Worm (Caenorhabditis elegans): ENCODE data around the gene clec-228.

The clec-228 gene

ce11 chrV:15350615-15351014 lies 11.4 kb upstream of the clec-228 start, which contains the start of gene clec-231:
Gene clec-231, minus strand, starts transcription at chrV:15350715.
- no peak for TF ChIP-seq Y53G8AR.9 (GFP tag; conservative IDR thresholded peaks at IDR 0.05)
- TF ChIP-seq lag-1 (GFP tag; IDR thresholded peaks at IDR 0.05): no peak
- TF ChIP-seq snpc-1.3 (tag; optimal IDR thresholded peaks at IDR 0.05; ENCODE audit: insufficient read depth): no peak
- no peak for TF ChIP-seq ceh-100 (GFP tag; IDR thresholded peaks at IDR 0.05)
- TF ChIP-seq ztf-18 (tag; optimal IDR thresholded peaks at IDR 0.05): no peak
- TF ChIP-seq chd-7 (tag; optimal IDR thresholded peaks at IDR 0.05): no peak
- TF ChIP-seq efl-1 (GFP tag; optimal IDR thresholded peaks at IDR 0.05): no peak

DNA sequence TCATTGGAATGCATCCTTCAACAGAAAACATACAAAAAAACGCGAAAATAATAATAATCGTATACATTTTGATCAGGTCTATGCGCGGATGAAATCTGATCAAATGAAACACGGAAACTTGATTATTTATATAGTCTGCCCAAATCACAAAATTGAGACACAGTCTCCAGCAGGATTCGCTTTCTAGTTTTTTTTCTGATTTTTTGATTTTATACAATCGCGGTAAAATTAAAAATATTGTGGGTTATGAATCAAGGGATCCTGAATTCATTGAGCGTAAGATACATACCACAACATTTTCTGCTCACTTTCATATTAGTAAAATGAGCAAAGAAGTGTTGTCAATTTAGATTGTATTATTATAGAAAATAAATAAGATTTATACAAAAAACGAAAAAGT lies 9.8 kb upstream of the clec-228 start, which contains the start of gene clec-230:
Gene clec-230, minus strand, starts transcription at position 101 of the 400 bp plus-strand sequence.
- no peak for TF ChIP-seq mcd-1 (GFP tag; IDR thresholded peaks at IDR 0.05)
- no peak for TF ChIP-seq egl-44 (GFP tag; IDR thresholded peaks at IDR 0.05)
- no peak for TF ChIP-seq lin-26 (GFP tag; IDR thresholded peaks at IDR 0.05)
- no peak for TF ChIP-seq rec-8 (tag; optimal IDR thresholded peaks at IDR 0.05)
- TF ChIP-seq lir-1 (GFP tag; conservative IDR thresholded peaks at IDR 0.05): no peak
- TF ChIP-seq K12H6.12 (tag; optimal IDR thresholded peaks at IDR 0.05): no peak
- no peak for TF ChIP-seq akir-1 (GFP tag; optimal IDR thresholded peaks at IDR 0.05)
- TF ChIP-seq ceh-27 (GFP tag; optimal IDR thresholded peaks at IDR 0.05): no peak
- no peak for TF ChIP-seq D2030.7 (GFP tag; IDR thresholded peaks at IDR 0.05)
- no peak for TF ChIP-seq egl-18 (GFP tag; IDR thresholded peaks at IDR 0.05)
- TF ChIP-seq hlh-12 (tag; optimal IDR thresholded peaks at IDR 0.05): no peak
- TF ChIP-seq lin-54 (GFP tag; optimal IDR thresholded peaks at IDR 0.05): no peak
- TF ChIP-seq dpl-1 (GFP tag; optimal IDR thresholded peaks at IDR 0.05): no peak
- no peak for TF ChIP-seq nhr-27 (tag; optimal IDR thresholded peaks at IDR 0.05)
- no peak for TF ChIP-seq nhr-80 (tag; optimal IDR thresholded peaks at IDR 0.05)
- TF ChIP-seq Y56A3A.18 (GFP tag; IDR thresholded peaks at IDR 0.05): no peak
- TF ChIP-seq nfya-1 (tag; optimal IDR thresholded peaks at IDR 0.05; ENCODE audit: borderline replicate concordance, insufficient read depth): no peak

DNA sequence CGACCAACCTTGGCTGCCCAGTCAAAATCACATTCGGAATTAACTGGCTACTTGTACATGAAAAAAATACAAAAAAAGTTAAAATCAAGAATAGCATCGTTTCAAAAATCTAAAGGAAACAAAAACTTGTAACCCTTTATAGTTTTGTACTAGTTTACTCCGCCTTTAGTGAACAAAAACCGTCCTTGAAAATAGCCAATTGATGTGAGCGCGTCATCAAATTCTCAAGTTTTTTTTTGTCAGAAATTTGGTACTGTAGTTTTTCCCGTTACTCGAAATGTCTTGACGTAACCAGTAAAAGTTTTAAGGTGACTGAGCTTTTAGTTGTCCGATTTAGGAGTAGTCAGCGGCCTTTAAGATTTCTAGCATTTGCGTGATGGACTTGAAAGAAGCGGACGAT lies 8.0 kb upstream of the clec-228 start, which contains the start of gene C29F3.3:
Gene C29F3.3, minus strand, starts transcription at position 101 of the 400 bp plus-strand sequence.
- TF ChIP-seq die-1 (tag; optimal IDR thresholded peaks at IDR 0.05) (no peak), chd-7 (tag; optimal IDR thresholded peaks at IDR 0.05) (no peak), let-607 (tag; optimal IDR thresholded peaks at IDR 0.05) (no peak), bed-1 (GFP tag; IDR thresholded peaks at IDR 0.05) (no peak), F10E7.11 (tag; optimal IDR thresholded peaks at IDR 0.05) (no peak), ztf-18 (tag; optimal IDR thresholded peaks at IDR 0.05) (no peak), mxl-1 (tag; optimal IDR thresholded peaks at IDR 0.05) (no peak), nhr-27 (tag; optimal IDR thresholded peaks at IDR 0.05) (no peak), tbp1 (GFP tag; optimal IDR thresholded peaks at IDR 0.05) (no peak), aptf-3 (GFP tag; IDR thresholded peaks at IDR 0.05) (no peak), B0336.3 (GFP tag; IDR thresholded peaks at IDR 0.05) (no peak)

DNA sequence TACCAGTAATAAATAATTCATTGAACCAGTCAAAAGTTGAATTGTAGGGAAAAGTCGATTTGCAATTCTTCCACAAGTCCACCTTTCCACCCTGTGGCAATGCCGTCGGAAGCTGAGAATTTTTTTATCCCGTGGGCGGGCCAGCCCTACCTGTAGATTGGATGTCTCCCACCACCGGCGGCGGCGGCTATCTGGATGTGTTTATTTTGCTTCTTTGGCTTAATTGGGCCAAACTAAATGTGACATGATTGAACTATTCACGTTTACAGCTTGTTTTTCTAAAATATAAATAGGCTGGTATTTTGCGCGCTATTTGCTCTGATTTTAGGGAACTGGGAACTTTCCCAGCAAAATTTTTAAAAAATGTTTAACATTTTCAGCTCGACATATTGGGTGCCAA lies 5.2 kb upstream of the clec-228 start, which contains the start of gene wrt-8:
Gene wrt-8, minus strand, starts transcription at position 101 of the 400 bp plus-strand sequence.
- TF ChIP-seq nhr-120 (GFP tag; IDR thresholded peaks at IDR 0.05) (0 out of 2 replicates have a peak, but pooled peaks have one; percentile 11), hmg-20 (GFP tag; IDR thresholded peaks at IDR 0.05) (no peak)
